Worm (Caenorhabditis elegans) whole organism, early embryonic: ENCODE data around the gene C33G8.2.

ENCODE experiments used
- aly-1 ChIP-seq: sonication (generic microtip); optimal IDR thresholded peaks from 2 replicates; lab custom pipeline; 2016; ENCODE audit warnings: missing genetic modification characterization, missing compliant biosample characterization
- ama-1 ChIP-seq: fragments of 150-350 bp; optimal IDR thresholded peaks from 2 replicates; lab custom pipeline; 2014
- flt-1 ChIP-seq: fragments of 200-800 bp; sonication (Bioruptor generic); IDR thresholded peaks from 2 replicates; pipeline ENCODE4 v1.3.6; 2022; ENCODE audit warnings: missing genetic modification characterization, missing compliant biosample characterization
- hmbx-1 ChIP-seq: sonication (generic microtip); optimal IDR thresholded peaks from 2 replicates; lab custom pipeline; 2016; ENCODE audit warnings: mild to moderate bottlenecking, missing genetic modification characterization, missing compliant biosample characterization
- hmg-4 ChIP-seq: fragments of 200-800 bp; sonication (Bioruptor generic); optimal IDR thresholded peaks from 2 replicates; lab custom pipeline; 2018; ENCODE audit warnings: mild to moderate bottlenecking, missing genetic modification characterization, missing compliant biosample characterization
- hnd-1 ChIP-seq: sonication (generic microtip); optimal IDR thresholded peaks from 2 replicates; lab custom pipeline; 2016; ENCODE audit warnings: missing genetic modification characterization, missing compliant biosample characterization
- sea-1 ChIP-seq: fragments of 200-800 bp; sonication (Bioruptor generic); conservative IDR thresholded peaks from 2 replicates; pipeline ENCODE4 v1.3.6; 2022; ENCODE audit warnings: missing genetic modification characterization, missing compliant biosample characterization
- tbx-11 ChIP-seq: fragments of 200-800 bp; sonication (Bioruptor generic); IDR thresholded peaks from 2 replicates; pipeline ENCODE4 v1.3.6; 2022; ENCODE audit warnings: missing genetic modification characterization, missing compliant biosample characterization

DNA sequence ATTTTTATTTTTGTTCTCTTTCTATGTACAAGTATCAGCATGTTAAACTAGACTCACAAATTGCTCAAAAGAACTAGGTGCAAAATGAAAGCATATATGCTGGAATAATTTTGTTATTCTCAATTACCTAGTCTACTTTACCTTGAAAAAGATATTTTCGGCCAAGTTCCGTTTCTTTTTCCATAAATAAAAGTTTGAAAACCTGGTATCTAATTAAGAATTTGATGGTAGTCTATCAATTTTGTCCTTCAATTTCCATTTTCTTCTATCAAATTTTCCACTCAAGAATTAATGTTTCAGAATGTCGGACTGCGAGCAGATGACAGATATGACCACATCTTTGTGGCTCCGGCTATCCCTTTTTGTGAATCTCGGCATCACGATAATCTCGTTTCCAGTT, 5.7 kb upstream of the C33G8.2 start, which contains the start of gene srab-4:
- TF ChIP-seq sea-1 (GFP tag; lab: Robert Waterston, UW) = no peak
- TF ChIP-seq tbx-11 (GFP tag; lab: Robert Waterston, UW) = no peak
- no peak for TF ChIP-seq hnd-1 (tag; lab: Kevin White, UChicago)
- TF ChIP-seq ama-1 (lab: Kevin White, UChicago) = no peak
- TF ChIP-seq flt-1 (GFP tag; lab: Robert Waterston, UW) = no peak
- no peak for TF ChIP-seq hmbx-1 (tag; lab: Kevin White, UChicago)
- no peak for TF ChIP-seq hmg-4 (GFP tag; lab: Kevin White, UChicago)
- TF ChIP-seq aly-1 (tag; lab: Kevin White, UChicago) = no peak
